Fruit fly (Drosophila melanogaster): Measurements from ENCODE around the gene Pex23.
A peak's percentile ranks its signal among the peaks of the same experiment; 100 is the strongest.

Pex23 gene

DNA sequence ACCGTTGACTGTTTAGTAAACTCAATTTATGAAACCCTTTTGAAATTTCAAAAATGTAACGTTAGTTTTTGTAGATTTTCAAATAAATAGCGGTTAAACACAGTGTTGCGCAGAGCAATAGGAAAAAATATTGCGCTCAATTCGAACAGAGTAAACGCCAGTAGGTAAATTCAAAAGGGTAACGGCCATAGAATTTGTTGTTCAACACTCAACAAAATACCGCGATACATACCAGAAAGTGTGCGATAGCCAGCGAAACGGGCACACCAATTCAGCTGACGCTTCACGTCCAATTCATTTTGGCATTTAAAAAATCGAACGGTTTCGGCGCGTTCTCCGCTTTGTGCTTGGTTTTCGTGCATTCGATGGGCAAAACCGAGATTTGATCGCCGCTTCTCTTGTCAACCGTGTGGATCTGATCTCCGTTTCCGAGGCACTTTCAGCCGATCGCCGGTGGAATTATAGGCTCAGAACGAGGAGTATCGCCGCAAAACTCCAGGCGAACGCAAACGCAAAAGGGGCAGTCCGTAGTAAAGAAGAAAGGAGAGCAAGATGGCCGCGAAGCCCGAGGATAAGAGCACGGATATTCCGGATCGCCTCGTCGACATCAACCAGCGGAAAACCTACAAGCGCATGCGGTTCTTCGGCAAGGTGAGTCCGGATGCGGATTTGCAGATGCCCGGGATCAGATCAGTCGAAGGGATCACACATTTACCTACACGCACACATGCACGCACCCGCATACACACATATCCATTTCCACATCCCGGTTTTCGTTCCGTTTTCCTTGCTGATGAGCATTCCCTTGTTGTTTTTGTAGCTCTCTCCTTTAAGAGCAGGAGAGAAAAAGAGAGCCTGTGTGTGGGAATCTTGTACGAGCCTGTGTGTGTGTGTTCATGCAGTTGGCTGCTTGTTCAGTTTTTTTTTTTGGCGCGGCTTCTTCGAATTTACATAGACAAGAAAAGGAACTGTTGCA, 8.1 kb upstream of the Pex23 start (continued):
- TF ChIP-seq CG17612 (GFP tag; IDR thresholded peaks at IDR 0.05) (no peak), kay (GFP tag; optimal IDR thresholded peaks at IDR 0.05) (peak; percentile 10), CG6254 (GFP tag; optimal IDR thresholded peaks at IDR 0.05) (peak; percentile 3), en (GFP tag; optimal IDR thresholded peaks at IDR 0.05) (no peak), Bdp1 (GFP tag; optimal IDR thresholded peaks at IDR 0.05) (peak; percentile 0), bigmax (GFP tag; optimal IDR thresholded peaks at IDR 0.05) (peak; percentile 18), Camta (GFP tag; optimal IDR thresholded peaks at IDR 0.05) (peak; percentile 23), toy (GFP tag; IDR thresholded peaks at IDR 0.05) (no peak), CG9437 (GFP tag; optimal IDR thresholded peaks at IDR 0.05) (no peak), CG6683 (GFP tag; optimal IDR thresholded peaks at IDR 0.05) (no peak), caup (GFP tag; optimal IDR thresholded peaks at IDR 0.05; ENCODE audit: severe bottlenecking) (peak; percentile 47), wor (GFP tag; IDR thresholded peaks at IDR 0.05) (no peak), dysf (GFP tag; IDR thresholded peaks at IDR 0.05) (peak; percentile 34; the same call in 1 of the 3 replicates), CG5953 (GFP tag; IDR thresholded peaks at IDR 0.05) (no peak), CG14860 (GFP tag; IDR thresholded peaks at IDR 0.05; ENCODE audit: partially characterized antibody) (peak; percentile 69), tx (GFP tag; optimal IDR thresholded peaks at IDR 0.05) (peak; percentile 53), schlank (tag; optimal IDR thresholded peaks at IDR 0.05) (no peak), eyg (GFP tag; optimal IDR thresholded peaks at IDR 0.05) (no peak), Scr (GFP tag; IDR thresholded peaks at IDR 0.05; ENCODE audit: partially characterized antibody) (peak; percentile 88), Max (GFP tag; optimal IDR thresholded peaks at IDR 0.05) (peak; percentile 19), az2 (GFP tag; optimal IDR thresholded peaks at IDR 0.05) (peak; percentile 12), B-H2 (GFP tag; optimal IDR thresholded peaks at IDR 0.05) (peak; percentile 50), slbo (GFP tag; IDR thresholded peaks at IDR 0.05) (peak; percentile 58), crp (GFP tag; optimal IDR thresholded peaks at IDR 0.05) (peak in 1 of 2 experiments; percentile 46), CG8089 (GFP tag; optimal IDR thresholded peaks at IDR 0.05) (peak; percentile 40), Poxn (GFP tag; IDR thresholded peaks at IDR 0.05) (no peak), Hr39 (optimal IDR thresholded peaks at IDR 0.05) (no peak), salm (tag; optimal IDR thresholded peaks at IDR 0.05) (no peak), vfl (GFP tag; optimal IDR thresholded peaks at IDR 0.05) (peak; percentile 55), CG34422 (GFP tag; IDR thresholded peaks at IDR 0.05) (no peak), CG14050 (GFP tag; IDR thresholded peaks at IDR 0.05) (0 out of 3 replicates have a peak, but pooled peaks have one; percentile 14), CG2120 (GFP tag; optimal IDR thresholded peaks at IDR 0.05) (peak; percentile 75), usp (GFP tag; optimal IDR thresholded peaks at IDR 0.05) (no peak), CG9609 (GFP tag; optimal IDR thresholded peaks at IDR 0.05) (peak; percentile 66), sim (GFP tag; IDR thresholded peaks at IDR 0.05) (no peak), zfh2 (GFP tag; optimal IDR thresholded peaks at IDR 0.05) (peak; percentile 54), CG15269 (tag; optimal IDR thresholded peaks at IDR 0.05) (no peak), emc (GFP tag; optimal IDR thresholded peaks at IDR 0.05) (peak; percentile 39), CG3995 (GFP tag; optimal IDR thresholded peaks at IDR 0.05) (peak; percentile 55), CG1603 (tag; optimal IDR thresholded peaks at IDR 0.05) (peak; percentile 89), Asciz (GFP tag; optimal IDR thresholded peaks at IDR 0.05) (no peak), Dp (GFP tag; optimal IDR thresholded peaks at IDR 0.05) (peak; percentile 91), Nf-YB (GFP tag; optimal IDR thresholded peaks at IDR 0.05) (no peak), CG1024 (GFP tag; IDR thresholded peaks at IDR 0.05) (no peak), nmo (GFP tag; optimal IDR thresholded peaks at IDR 0.05) (peak; percentile 58), zf30C (GFP tag; optimal IDR thresholded peaks at IDR 0.05) (no peak), abd-A (tag; optimal IDR thresholded peaks at IDR 0.05) (no peak), CG13424 (tag; optimal IDR thresholded peaks at IDR 0.05) (no peak), her (GFP tag; optimal IDR thresholded peaks at IDR 0.05) (peak; percentile 72)
